Worm (Caenorhabditis elegans) whole organism, L2 larva: ENCODE data around the gene ggtb-1.
"Not testable (repeated sequence)": the region's sequence is repeated elsewhere in the genome, so short reads cannot be mapped to it uniquely, and the experiment has no call there.

Source experiments
- C34F6.9 ChIP-seq: fragments of 150-350 bp; optimal IDR thresholded peaks from 2 replicates; lab custom pipeline; 2014; ENCODE audit warnings: missing biosample characterization, missing genetic modification characterization
- F13H6.1 ChIP-seq: sonication (generic microtip); optimal IDR thresholded peaks from 2 replicates; lab custom pipeline; 2016; ENCODE audit warnings: missing genetic modification characterization, missing compliant biosample characterization
- Y55F3AM.14 ChIP-seq: fragments of 200-800 bp; sonication (Bioruptor generic); optimal IDR thresholded peaks from 2 replicates; lab custom pipeline; 2018; ENCODE audit warnings: mild to moderate bottlenecking, missing genetic modification characterization, missing compliant biosample characterization
- alr-1 ChIP-seq: fragments of 150-350 bp; optimal IDR thresholded peaks from 2 replicates; lab custom pipeline; 2014; ENCODE audit warnings: missing biosample characterization, missing genetic modification characterization
- blmp-1 ChIP-seq: sonication (generic microtip); optimal IDR thresholded peaks from 2 replicates; lab custom pipeline; 2017; ENCODE audit warnings: missing genetic modification characterization, mild to moderate bottlenecking, missing compliant biosample characterization, antibody characterized with exemption, moderate library complexity; ENCODE audit not compliant: insufficient read depth
- ceh-16 ChIP-seq: fragments of 150-350 bp; optimal IDR thresholded peaks from 2 replicates; lab custom pipeline; 2014; ENCODE audit warnings: missing biosample characterization, missing genetic modification characterization
- ceh-82 ChIP-seq: fragments of 150-350 bp; optimal IDR thresholded peaks from 2 replicates; lab custom pipeline; 2014; ENCODE audit warnings: missing biosample characterization, missing genetic modification characterization
- crh-2 ChIP-seq: sonication (generic microtip); optimal IDR thresholded peaks from 2 replicates; lab custom pipeline; 2017; ENCODE audit warnings: missing biosample characterization, missing genetic modification characterization
- elt-1 ChIP-seq: fragments of 150-350 bp; optimal IDR thresholded peaks from 2 replicates; lab custom pipeline; 2014; ENCODE audit warnings: missing biosample characterization, missing genetic modification characterization
- elt-3 ChIP-seq: sonication (generic microtip); optimal IDR thresholded peaks from 2 replicates; lab custom pipeline; 2017; ENCODE audit warnings: missing biosample characterization, missing genetic modification characterization
- fos-1 ChIP-seq: fragments of 150-350 bp; optimal IDR thresholded peaks from 2 replicates; lab custom pipeline; 2014; ENCODE audit warnings: missing biosample characterization, missing genetic modification characterization
- gmeb-1 ChIP-seq: fragments of 150-350 bp; optimal IDR thresholded peaks from 2 replicates; lab custom pipeline; 2014; ENCODE audit warnings: missing biosample characterization, missing genetic modification characterization
- lin-11 ChIP-seq: fragments of 150-350 bp; sonication (generic microtip); optimal IDR thresholded peaks from 2 replicates; lab custom pipeline; 2014; ENCODE audit warnings: missing biosample characterization, missing genetic modification characterization, inconsistent platforms, mixed read lengths
- lin-13 ChIP-seq: fragments of 150-350 bp; optimal IDR thresholded peaks from 2 replicates; lab custom pipeline; 2014; ENCODE audit warnings: missing biosample characterization, missing genetic modification reagents, missing genetic modification characterization
- lin-39 ChIP-seq: fragments of 150-350 bp; optimal IDR thresholded peaks from 2 replicates; lab custom pipeline; 2014; ENCODE audit warnings: missing biosample characterization, missing genetic modification reagents, missing genetic modification characterization
- lsy-2 ChIP-seq, 2 experiments: fragments of 150-350 bp in 1 of 2; sonication (generic microtip) in 1 of 2; optimal IDR thresholded peaks; 2 replicates each; lab custom pipeline; 2014 to 2017; ENCODE audit warnings: missing biosample characterization in 2 of 2, missing genetic modification characterization in 2 of 2
- mbf-1 ChIP-seq: sonication (generic microtip); optimal IDR thresholded peaks from 2 replicates; lab custom pipeline; 2017; ENCODE audit warnings: missing biosample characterization, missing genetic modification characterization
- nhr-11 ChIP-seq: fragments of 150-350 bp; optimal IDR thresholded peaks from 2 replicates; lab custom pipeline; 2014; ENCODE audit warnings: missing biosample characterization, missing genetic modification characterization
- nhr-12 ChIP-seq: fragments of 150-350 bp; optimal IDR thresholded peaks from 2 replicates; lab custom pipeline; 2014; ENCODE audit warnings: missing biosample characterization, missing genetic modification characterization
- nhr-129 ChIP-seq: fragments of 150-350 bp; optimal IDR thresholded peaks from 2 replicates; lab custom pipeline; 2014; ENCODE audit warnings: missing biosample characterization, missing genetic modification characterization
- nhr-21 ChIP-seq: fragments of 150-350 bp; optimal IDR thresholded peaks from 2 replicates; lab custom pipeline; 2014; ENCODE audit warnings: missing biosample characterization, missing genetic modification characterization
- nhr-6 ChIP-seq: fragments of 150-350 bp; optimal IDR thresholded peaks from 2 replicates; lab custom pipeline; 2014; ENCODE audit warnings: missing biosample characterization, missing genetic modification characterization
- skn-1 ChIP-seq: sonication (generic microtip); optimal IDR thresholded peaks from 2 replicates; lab custom pipeline; 2017; ENCODE audit warnings: missing biosample characterization, missing genetic modification characterization
- sma-3 ChIP-seq: sonication (generic microtip); optimal IDR thresholded peaks from 2 replicates; lab custom pipeline; 2016; ENCODE audit warnings: missing genetic modification reagents, missing genetic modification characterization, missing compliant biosample characterization
- sma-9 ChIP-seq, 2 experiments: fragments of 150-350 bp in 1 of 2; sonication (generic microtip) in 1 of 2; optimal IDR thresholded peaks; 2 replicates each; lab custom pipeline; 2014 to 2016; ENCODE audit warnings: missing genetic modification characterization in 2 of 2, mild to moderate bottlenecking in 1 of 2, missing biosample characterization in 1 of 2, missing compliant biosample characterization in 1 of 2, missing genetic modification reagents in 1 of 2, moderate library complexity in 1 of 2
- snpc-4 ChIP-seq: fragments of 150-350 bp; optimal IDR thresholded peaks from 2 replicates; lab custom pipeline; 2014; ENCODE audit warnings: missing biosample characterization, missing genetic modification characterization
- unc-39 ChIP-seq: fragments of 150-350 bp; optimal IDR thresholded peaks from 2 replicates; lab custom pipeline; 2014; ENCODE audit warnings: missing biosample characterization, missing genetic modification characterization
- unc-55 ChIP-seq: fragments of 150-350 bp; sonication (generic microtip); optimal IDR thresholded peaks from 3 replicates; lab custom pipeline; 2014; ENCODE audit warnings: missing biosample characterization, missing genetic modification reagents, missing genetic modification characterization
- unc-62 ChIP-seq: fragments of 150-350 bp; optimal IDR thresholded peaks from 2 replicates; lab custom pipeline; 2014; ENCODE audit warnings: missing biosample characterization, missing genetic modification reagents, missing genetic modification characterization
- zag-1 ChIP-seq: fragments of 150-350 bp; optimal IDR thresholded peaks from 2 replicates; lab custom pipeline; 2014; ENCODE audit warnings: missing biosample characterization, missing genetic modification characterization
- ztf-11 ChIP-seq: sonication (generic microtip); optimal IDR thresholded peaks from 2 replicates; lab custom pipeline; 2017; ENCODE audit warnings: missing biosample characterization, missing genetic modification characterization
- ztf-4 ChIP-seq: fragments of 150-350 bp; optimal IDR thresholded peaks from 2 replicates; lab custom pipeline; 2014; ENCODE audit warnings: missing biosample characterization, missing genetic modification characterization

ggtb-1 gene

DNA sequence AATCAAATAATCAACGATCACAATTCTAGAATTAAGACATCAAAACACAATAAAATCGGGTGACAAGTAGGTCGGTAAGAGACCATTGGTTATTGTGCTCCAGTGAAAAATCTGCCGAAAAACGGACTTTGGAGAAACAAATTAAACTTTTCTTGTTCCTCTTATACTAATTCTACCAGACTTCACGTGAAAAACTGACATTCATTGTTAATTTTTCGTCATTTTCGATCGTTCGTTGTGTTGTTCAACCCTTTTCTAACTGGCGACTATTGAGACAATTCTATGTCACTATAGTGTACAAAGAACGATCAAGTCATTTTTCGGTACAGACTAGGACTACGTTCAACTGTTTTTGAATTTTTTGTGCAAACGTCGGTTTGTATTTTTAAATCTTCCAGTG lies 13.1 kb upstream of the ggtb-1 start (continued):
- TF ChIP-seq zag-1 (tag; lab: Kevin White, UChicago) (no peak), elt-1 (tag; lab: Kevin White, UChicago) (no peak), alr-1 (no peak), blmp-1 (tag; lab: Kevin White, UChicago) (no peak), lin-39 (no peak), Y55F3AM.14 (no peak), snpc-4 (tag; lab: Kevin White, UChicago) (no peak), ceh-82 (tag; lab: Kevin White, UChicago) (no peak), F13H6.1 (no peak), nhr-21 (peak; percentile 32), sma-3 (peak; percentile 57), unc-62 (no peak), lin-11 (tag; lab: Kevin White, UChicago) (no peak), sma-9 (GFP tag; optimal IDR thresholded peaks at IDR 0.05; lab: Kevin White, UChicago) (peak; percentile 89), sma-9 (tag; optimal IDR thresholded peaks at IDR 0.05; lab: Kevin White, UChicago) (no peak), nhr-6 (tag; lab: Kevin White, UChicago) (no peak), ceh-16 (tag; lab: Kevin White, UChicago) (no peak), ztf-4 (tag; lab: Kevin White, UChicago) (no peak)

DNA sequence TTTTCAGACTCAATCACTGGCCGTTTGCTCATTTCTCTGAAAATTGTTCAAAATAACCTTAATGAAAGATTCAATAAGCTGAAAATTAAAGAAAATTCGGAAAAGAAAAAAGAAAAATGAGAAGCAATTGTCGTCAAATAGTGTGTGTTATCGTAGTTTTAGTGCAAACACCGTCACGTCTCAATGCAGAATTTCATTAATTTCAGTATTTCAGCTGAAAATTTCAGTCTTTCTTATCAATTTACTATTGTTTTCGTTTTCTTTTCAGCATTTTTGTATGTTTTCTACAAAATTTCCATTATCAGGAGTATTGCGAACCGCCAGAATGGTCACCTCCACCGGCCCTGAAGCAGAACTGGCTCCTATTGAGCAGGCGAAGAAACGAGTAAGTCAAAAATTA lies 10.7 kb upstream of the ggtb-1 start, which contains the start of the genes B0280.9 and rpia-1:
Gene B0280.9 (minus strand): TSS at position 36 of the 400 bp plus-strand sequence.
Gene rpia-1 (plus strand): TSS at position 269 of the 400 bp plus-strand sequence.
- no peak for TF ChIP-seq ztf-4 (tag; lab: Kevin White, UChicago)
- peak; percentile 50 for TF ChIP-seq C34F6.9 (tag; lab: Kevin White, UChicago)
- peak; percentile 7 for TF ChIP-seq F13H6.1
- peak; percentile 38 for TF ChIP-seq nhr-129 (tag; lab: Kevin White, UChicago)
- no peak for TF ChIP-seq blmp-1 (tag; lab: Kevin White, UChicago)
- TF ChIP-seq ztf-11 (tag; lab: Kevin White, UChicago), result no peak
- peak; percentile 26 for TF ChIP-seq gmeb-1 (tag; lab: Kevin White, UChicago)
- TF ChIP-seq lin-13 (GFP tag; lab: Kevin White, UChicago), result no peak
- peak; percentile 45 for TF ChIP-seq sma-9 (GFP tag; optimal IDR thresholded peaks at IDR 0.05; lab: Kevin White, UChicago)
- no peak for TF ChIP-seq sma-9 (tag; optimal IDR thresholded peaks at IDR 0.05; lab: Kevin White, UChicago)
- TF ChIP-seq elt-3 (tag; lab: Kevin White, UChicago), result no peak
- no peak for TF ChIP-seq snpc-4 (tag; lab: Kevin White, UChicago)
- peak; percentile 33 for TF ChIP-seq crh-2 (tag; lab: Kevin White, UChicago)
- TF ChIP-seq mbf-1 (tag; lab: Kevin White, UChicago), result no peak
- no peak for TF ChIP-seq skn-1
- TF ChIP-seq unc-55 (GFP tag; lab: Kevin White, UChicago), result peak; percentile 60
- no peak for TF ChIP-seq nhr-12 (tag; lab: Kevin White, UChicago)
- peak; percentile 81 to 95 for TF ChIP-seq lsy-2 (tag; optimal IDR thresholded peaks at IDR 0.05; lab: Kevin White, UChicago)

DNA sequence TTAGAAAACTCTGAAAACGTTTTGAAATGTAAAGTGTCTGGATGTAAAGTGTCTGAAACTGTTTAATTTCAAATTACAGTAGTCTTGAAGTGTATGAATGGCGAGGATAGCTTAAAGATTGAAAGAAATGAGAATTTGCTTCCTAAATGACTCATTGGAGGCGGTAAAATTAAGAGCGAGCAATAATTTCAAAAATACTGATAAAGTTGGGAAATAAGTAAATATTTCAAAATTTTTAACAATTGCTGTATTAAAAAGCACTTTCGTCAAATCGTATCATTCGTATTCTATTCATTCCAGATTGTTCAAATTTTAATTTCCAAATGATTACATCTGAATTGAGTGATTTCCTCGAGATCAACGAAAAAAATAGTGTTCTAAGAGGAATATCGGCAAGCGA lies 9.2 kb upstream of the ggtb-1 start, which contains the start of gene B0280.2:
Gene B0280.2 (plus strand): TSS at position 301 of the 400 bp plus-strand sequence.
- TF ChIP-seq fos-1 (tag; lab: Kevin White, UChicago) (no peak), F13H6.1 (no peak), gmeb-1 (tag; lab: Kevin White, UChicago) (no peak), C34F6.9 (tag; lab: Kevin White, UChicago) (no peak)
- TF ChIP-seq, all 48 proteins: peak for 0

DNA sequence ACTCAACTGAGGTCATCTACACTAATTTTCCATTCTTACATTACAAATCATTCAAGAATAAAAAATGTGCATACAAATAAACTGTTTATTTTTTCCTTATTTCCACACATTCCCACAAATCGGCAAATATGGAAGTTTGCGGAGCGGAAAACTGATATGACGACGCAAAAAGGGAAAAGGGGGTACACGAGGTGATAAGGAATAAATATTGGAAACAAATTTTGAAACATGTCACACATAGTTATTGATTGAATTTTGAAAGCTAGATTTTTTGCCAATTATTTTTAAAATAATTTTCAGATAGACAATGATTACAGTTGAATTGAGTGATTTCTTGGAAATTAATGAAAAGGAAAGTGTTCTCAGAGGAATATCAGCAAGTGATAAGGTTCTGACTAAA lies 5.0 kb upstream of the ggtb-1 start, which contains the start of gene viro-2:
Gene viro-2 (plus strand): TSS at position 301 of the 400 bp plus-strand sequence.
- TF ChIP-seq ztf-4 (tag; lab: Kevin White, UChicago); unc-55 (GFP tag; lab: Kevin White, UChicago); lin-13 (GFP tag; lab: Kevin White, UChicago): not testable (repeated sequence)
- TF ChIP-seq, all 48 proteins: peak for 0; not testable (repeated sequence) for 48

DNA sequence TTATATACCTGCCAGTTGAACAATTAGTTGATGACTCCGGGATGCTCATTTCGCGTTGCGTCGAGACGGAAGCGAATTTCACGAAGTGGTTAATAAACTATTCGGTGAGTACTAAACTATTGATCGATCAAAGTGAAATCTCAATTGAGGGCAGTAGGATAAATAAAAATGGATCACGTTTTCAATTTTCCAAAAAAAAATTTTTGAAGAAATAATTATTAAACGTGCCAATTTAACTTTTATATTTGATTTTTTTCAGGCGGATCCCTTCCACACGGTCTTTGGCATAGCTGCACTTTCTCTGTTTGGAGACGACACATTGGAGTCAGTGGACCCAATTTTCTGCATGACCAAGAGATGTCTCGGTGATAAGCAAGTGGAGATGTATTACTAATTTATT lies 2.4 kb downstream of the ggtb-1 start, which contains the start of gene B0280.17:
Gene B0280.17 (minus strand): TSS at position 101 of the 400 bp plus-strand sequence.
- TF ChIP-seq unc-39 (no peak), mbf-1 (tag; lab: Kevin White, UChicago) (no peak), lin-39 (no peak), nhr-11 (tag; lab: Kevin White, UChicago) (no peak), fos-1 (tag; lab: Kevin White, UChicago) (no peak), nhr-129 (tag; lab: Kevin White, UChicago) (no peak), crh-2 (tag; lab: Kevin White, UChicago) (no peak), Y55F3AM.14 (no peak)
